Worm (Caenorhabditis elegans): ENCODE results near the gene kin-21.

kin-21 gene

DNA sequence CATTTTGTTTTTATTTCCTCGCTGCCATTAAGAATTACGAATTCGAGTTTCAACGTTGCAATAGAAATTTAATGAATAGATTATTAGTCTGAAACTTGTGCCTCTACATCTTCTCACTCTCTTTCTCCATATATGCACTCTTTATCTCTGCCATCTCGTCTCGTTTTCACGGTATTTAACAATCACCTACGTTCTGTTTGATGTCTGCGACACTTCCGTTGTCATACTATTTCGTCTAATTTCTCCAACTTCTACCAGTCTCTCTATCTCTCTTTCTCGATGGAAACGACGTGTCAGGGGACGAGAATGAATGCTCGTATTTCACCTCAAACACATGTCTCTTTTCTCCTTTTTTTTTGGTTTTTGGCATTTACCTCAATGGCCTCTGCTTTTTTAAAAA lies 41.2 kb downstream of the kin-21 start (continued):
- TF ChIP-seq ceh-8 (GFP tag; optimal IDR thresholded peaks at IDR 0.05) = no peak
- no peak for TF ChIP-seq sptf-1 (tag; optimal IDR thresholded peaks at IDR 0.05)
- TF ChIP-seq unc-62 (GFP tag; optimal IDR thresholded peaks at IDR 0.05) = no peak
- TF ChIP-seq unc-30 (tag; optimal IDR thresholded peaks at IDR 0.05) = no peak
- no peak for TF ChIP-seq ets-5 (GFP tag; IDR thresholded peaks at IDR 0.05)
- TF ChIP-seq nhr-84 (tag; optimal IDR thresholded peaks at IDR 0.05) = no peak
- TF ChIP-seq mdl-1 (tag; optimal IDR thresholded peaks at IDR 0.05) = peak in 1 of 2 experiments; percentile 54
- no peak for TF ChIP-seq alr-1 (tag; optimal IDR thresholded peaks at IDR 0.05; ENCODE audit: borderline replicate concordance)
- no peak for TF ChIP-seq fkh-10 (GFP tag; optimal IDR thresholded peaks at IDR 0.05)
- TF ChIP-seq pax-3 (tag; optimal IDR thresholded peaks at IDR 0.05) = no peak
- TF ChIP-seq xbp-1 (tag; optimal IDR thresholded peaks at IDR 0.05) = peak; percentile 32
- TF ChIP-seq blmp-1 (tag; optimal IDR thresholded peaks at IDR 0.05) = peak; percentile 41
- no peak for TF ChIP-seq egl-27 (tag; optimal IDR thresholded peaks at IDR 0.05)
- peak; percentile 51 for TF ChIP-seq fkh-8 (tag; optimal IDR thresholded peaks at IDR 0.05)
- peak; percentile 7 for TF ChIP-seq dsc-1 (tag; optimal IDR thresholded peaks at IDR 0.05)
- peak; percentile 27 for TF ChIP-seq nhr-19 (GFP tag; conservative IDR thresholded peaks at IDR 0.05)
- TF ChIP-seq hlh-17 (GFP tag; optimal IDR thresholded peaks at IDR 0.05; ENCODE audit: borderline replicate concordance) = no peak
- peak; percentile 78 for TF ChIP-seq nhr-20 (tag; optimal IDR thresholded peaks at IDR 0.05)
- no peak for TF ChIP-seq hpl-2 (GFP tag; optimal IDR thresholded peaks at IDR 0.05)
- TF ChIP-seq vab-15 (tag; optimal IDR thresholded peaks at IDR 0.05) = no peak
- TF ChIP-seq isw-1 (GFP tag; IDR thresholded peaks at IDR 0.05) = no peak
- peak; percentile 49 for TF ChIP-seq rnt-1 (tag; optimal IDR thresholded peaks at IDR 0.05)
- no peak for TF ChIP-seq C16A3.4 (tag; optimal IDR thresholded peaks at IDR 0.05)
- peak; percentile 46 for TF ChIP-seq elt-2 (tag; optimal IDR thresholded peaks at IDR 0.05)
- no peak for TF ChIP-seq zip-4 (GFP tag; optimal IDR thresholded peaks at IDR 0.05)
- no peak for TF ChIP-seq hlh-4 (tag; optimal IDR thresholded peaks at IDR 0.05)
- TF ChIP-seq C04F5.9 (tag; optimal IDR thresholded peaks at IDR 0.05) = no peak
- TF ChIP-seq snpc-4 (tag; optimal IDR thresholded peaks at IDR 0.05) = no peak
- peak; percentile 70 for TF ChIP-seq nhr-71 (tag; optimal IDR thresholded peaks at IDR 0.05)
- no peak for TF ChIP-seq fkh-4 (tag; optimal IDR thresholded peaks at IDR 0.05; ENCODE audit: borderline replicate concordance)
- TF ChIP-seq unc-98 (GFP tag; IDR thresholded peaks at IDR 0.05) = no peak
- TF ChIP-seq mab-9 (GFP tag; IDR thresholded peaks at IDR 0.05) = no peak
- TF ChIP-seq aha-1 (tag; optimal IDR thresholded peaks at IDR 0.05) = no peak
- TF ChIP-seq fos-1 (tag; optimal IDR thresholded peaks at IDR 0.05) = no peak
- no peak for TF ChIP-seq pag-3 (tag; optimal IDR thresholded peaks at IDR 0.05; ENCODE audit: borderline replicate concordance, insufficient read depth)
- TF ChIP-seq efl-3 (GFP tag; optimal IDR thresholded peaks at IDR 0.05) = no peak
- TF ChIP-seq mef-2 (tag; optimal IDR thresholded peaks at IDR 0.05) = no peak
- no peak for TF ChIP-seq sox-4 (tag; optimal IDR thresholded peaks at IDR 0.05)
- TF ChIP-seq jun-1 (tag; optimal IDR thresholded peaks at IDR 0.05) = no peak
- no peak for TF ChIP-seq lin-15B (tag; optimal IDR thresholded peaks at IDR 0.05)
- TF ChIP-seq tbx-2 (tag; optimal IDR thresholded peaks at IDR 0.05) = peak; percentile 39
- TF ChIP-seq nhr-76 (tag; optimal IDR thresholded peaks at IDR 0.05) = no peak
- peak; percentile 38 for TF ChIP-seq nhr-47 (tag; optimal IDR thresholded peaks at IDR 0.05)
- no peak for TF ChIP-seq ces-1 (GFP tag; optimal IDR thresholded peaks at IDR 0.05)
- peak; percentile 63 to 75 for TF ChIP-seq efl-1 (optimal IDR thresholded peaks at IDR 0.05)
- no peak for TF ChIP-seq efl-1 (GFP tag; optimal IDR thresholded peaks at IDR 0.05 in 1 of 2)
- no peak for TF ChIP-seq sup-37 (GFP tag; optimal IDR thresholded peaks at IDR 0.05)
- TF ChIP-seq zag-1 (tag; optimal IDR thresholded peaks at IDR 0.05) = no peak
- no peak for TF ChIP-seq egl-13 (tag; optimal IDR thresholded peaks at IDR 0.05)
- peak in 1 of 6 experiments; percentile 6 for TF ChIP-seq elt-3 (tag; optimal IDR thresholded peaks at IDR 0.05)
- TF ChIP-seq lir-3 (tag; optimal IDR thresholded peaks at IDR 0.05; ENCODE audit: poor library complexity) = peak; percentile 24
- no peak for TF ChIP-seq nhr-90 (tag; optimal IDR thresholded peaks at IDR 0.05; ENCODE audit: poor library complexity)
- peak; percentile 52 to 66 for TF ChIP-seq lsy-2 (tag; optimal IDR thresholded peaks at IDR 0.05)

Measured in whole organism, L1 larva.